Worm (Caenorhabditis elegans) whole organism, L4/young adult: Measurements from ENCODE around the gene slc-17.1.

Experiments
- W03F9.2 ChIP-seq: fragments of 150-350 bp; optimal IDR thresholded peaks from 2 replicates; lab custom pipeline; 2014; ENCODE audit warnings: missing biosample characterization, missing genetic modification characterization
- dao-5 ChIP-seq: sonication (generic microtip); optimal IDR thresholded peaks from 2 replicates; lab custom pipeline; 2016; ENCODE audit warnings: missing genotype, missing genetic modification characterization, moderate library complexity, missing compliant biosample characterization
- him-1 ChIP-seq: sonication (generic microtip); optimal IDR thresholded peaks from 2 replicates; lab custom pipeline; 2016; ENCODE audit warnings: missing genotype, missing genetic modification reagents, missing genetic modification characterization, missing compliant biosample characterization

- no peak for TF ChIP-seq him-1 (tag; lab: Kevin White, UChicago)
- no peak for TF ChIP-seq dao-5
- no peak for TF ChIP-seq W03F9.2 (tag; lab: Kevin White, UChicago)
Measured at ce11 chrX:17474521-17475170, 9.9 kb upstream of the slc-17.1 start, which contains the start of gene tps-1.
